Fruit fly (Drosophila melanogaster) whole organism, embryonic: ENCODE data around the gene CG6785.

ENCODE experiments used
- Adf1 ChIP-seq: fragments of 200-800 bp; sonication (Bioruptor generic); IDR thresholded peaks from 2 replicates; pipeline ENCODE4 v1.3.6; 2022; ENCODE audit warnings: missing biosample characterization, missing genetic modification characterization
- Aef1 ChIP-seq: fragments of 200-800 bp; sonication (Bioruptor generic); IDR thresholded peaks from 3 replicates; pipeline ENCODE4 v1.3.6; 2022; ENCODE audit warnings: missing biosample characterization, missing genetic modification characterization
- Atf-2 ChIP-seq: fragments of 200-800 bp; sonication (Bioruptor generic); optimal IDR thresholded peaks from 2 replicates; lab custom pipeline; 2016; ENCODE audit warnings: missing biosample characterization, missing genetic modification characterization
- Bdp1 ChIP-seq: fragments of 200-800 bp; sonication (Bioruptor generic); optimal IDR thresholded peaks from 3 replicates; lab custom pipeline; 2016; ENCODE audit warnings: missing biosample characterization, missing genetic modification characterization
- CG10209 ChIP-seq: fragments of 200-800 bp; sonication (Bioruptor generic); optimal IDR thresholded peaks from 3 replicates; lab custom pipeline; 2017; ENCODE audit warnings: missing biosample characterization, mild to moderate bottlenecking, missing genetic modification characterization, missing genetic modification reagents
- CG12391 ChIP-seq: fragments of 200-800 bp; sonication (Bioruptor generic); optimal IDR thresholded peaks from 3 replicates; lab custom pipeline; 2018; ENCODE audit warnings: missing biosample characterization, mild to moderate bottlenecking, missing genetic modification characterization, moderate library complexity
- CG14965 ChIP-seq: fragments of 200-800 bp; sonication (Bioruptor generic); optimal IDR thresholded peaks from 2 replicates; lab custom pipeline; 2016; ENCODE audit warnings: missing biosample characterization, missing genetic modification characterization, borderline replicate concordance
- CG15011 ChIP-seq: fragments of 200-800 bp; sonication (Bioruptor generic); optimal IDR thresholded peaks from 3 replicates; lab custom pipeline; 2018; ENCODE audit warnings: missing biosample characterization, mild to moderate bottlenecking, missing genetic modification characterization
- CG15514 ChIP-seq: fragments of 200-800 bp; sonication (Bioruptor generic); optimal IDR thresholded peaks from 3 replicates; lab custom pipeline; 2017; ENCODE audit warnings: missing biosample characterization, missing genetic modification characterization, mild to moderate bottlenecking, moderate library complexity, missing genetic modification reagents
- CG31365 ChIP-seq: fragments of 200-800 bp; sonication (Bioruptor generic); optimal IDR thresholded peaks from 2 replicates; lab custom pipeline; 2018; ENCODE audit warnings: missing biosample characterization, mild to moderate bottlenecking, missing genetic modification characterization
- CG31441 ChIP-seq: fragments of 200-800 bp; sonication (Bioruptor generic); IDR thresholded peaks from 2 replicates; pipeline ENCODE4 v1.3.6; 2022; ENCODE audit warnings: missing biosample characterization, missing genetic modification characterization
- CG4360 ChIP-seq: fragments of 200-800 bp; sonication (Bioruptor generic); IDR thresholded peaks from 2 replicates; pipeline ENCODE4 v1.3.6; 2022; ENCODE audit warnings: missing biosample characterization, missing genetic modification characterization
- CG7928 ChIP-seq: fragments of 200-800 bp; sonication (Bioruptor generic); optimal IDR thresholded peaks from 2 replicates; lab custom pipeline; 2017; ENCODE audit warnings: missing biosample characterization, mild to moderate bottlenecking, missing genetic modification characterization
- CG9727 ChIP-seq: fragments of 200-800 bp; sonication (Bioruptor generic); optimal IDR thresholded peaks from 3 replicates; lab custom pipeline; 2017; ENCODE audit warnings: missing biosample characterization, mild to moderate bottlenecking, missing genetic modification characterization
- Camta ChIP-seq: fragments of 200-800 bp; sonication (Bioruptor generic); optimal IDR thresholded peaks from 2 replicates; lab custom pipeline; 2016; ENCODE audit warnings: missing biosample characterization, missing genetic modification characterization
- Chrac-16 ChIP-seq: fragments of 200-800 bp; sonication (Bioruptor generic); optimal IDR thresholded peaks from 3 replicates; lab custom pipeline; 2016; ENCODE audit warnings: missing biosample characterization, missing genetic modification characterization
- D ChIP-seq, 2 experiments: fragments of 200-800 bp in 1 of 2; fragments of >200 bp in 1 of 2; sonication (Bioruptor generic) in 1 of 2; optimal IDR thresholded peaks; 2 replicates in 1 of 2; 3 replicates in 1 of 2; lab custom pipeline; 2017; ENCODE audit warnings: mild to moderate bottlenecking in 1 of 2, missing biosample characterization in 1 of 2, missing genetic modification characterization in 1 of 2, missing genetic modification reagents in 1 of 2
- Dll ChIP-seq: fragments of 200-800 bp; sonication (Bioruptor generic); IDR thresholded peaks from 4 replicates; pipeline ENCODE4 v1.3.6; 2022; ENCODE audit warnings: missing biosample characterization, missing genetic modification characterization; ENCODE audit not compliant: partially characterized antibody
- Fer1 ChIP-seq: fragments of 200-800 bp; sonication (Bioruptor generic); optimal IDR thresholded peaks from 2 replicates; lab custom pipeline; 2017; ENCODE audit warnings: missing biosample characterization, mild to moderate bottlenecking, missing genetic modification characterization
- Fer3 ChIP-seq: fragments of 200-800 bp; sonication (Bioruptor generic); optimal IDR thresholded peaks from 2 replicates; lab custom pipeline; 2018; ENCODE audit warnings: missing biosample characterization, mild to moderate bottlenecking, missing genetic modification characterization, moderate library complexity
- Kr ChIP-seq: fragments of 200-800 bp; sonication (Bioruptor generic); optimal IDR thresholded peaks from 2 replicates; lab custom pipeline; 2017; ENCODE audit warnings: missing biosample characterization, mild to moderate bottlenecking, missing genetic modification characterization
- Lhr ChIP-seq: fragments of 200-800 bp; sonication (Bioruptor generic); optimal IDR thresholded peaks from 3 replicates; lab custom pipeline; 2017; ENCODE audit warnings: mild to moderate bottlenecking, missing biosample characterization, missing genetic modification reagents, missing genetic modification characterization
- Mad ChIP-seq: fragments of 200-800 bp; sonication (Bioruptor generic); optimal IDR thresholded peaks from 2 replicates; lab custom pipeline; 2016; ENCODE audit warnings: missing biosample characterization, missing genetic modification characterization
- Max ChIP-seq: fragments of 200-800 bp; sonication (Bioruptor generic); optimal IDR thresholded peaks from 2 replicates; lab custom pipeline; 2016; ENCODE audit warnings: missing biosample characterization, mild to moderate bottlenecking, missing genetic modification characterization
- Med ChIP-seq: fragments of 200-800 bp; sonication (Bioruptor generic); peaks from one replicate; lab custom pipeline; 2016; ENCODE audit warnings: missing biosample characterization, missing genetic modification characterization, mild to moderate bottlenecking, inconsistent platforms, moderate library complexity
- Ravus ChIP-seq: fragments of 200-800 bp; sonication (Bioruptor generic); IDR thresholded peaks from 2 replicates; pipeline ENCODE4 v1.3.6; 2022; ENCODE audit warnings: missing biosample characterization, missing genetic modification characterization
- Trl ChIP-seq, 3 experiments: fragments of >200 bp in 2 of 3; fragments of 200-800 bp in 1 of 3; sonication (Bioruptor generic) in 1 of 3; optimal IDR thresholded peaks; 2 replicates in 1 of 3; 3 replicates in 2 of 3; lab custom pipeline; 2016 to 2017; ENCODE audit warnings: missing biosample characterization in 1 of 3, missing genetic modification characterization in 1 of 3
- abd-A ChIP-seq: fragments of 200-800 bp; sonication (Bioruptor generic); optimal IDR thresholded peaks from 3 replicates; lab custom pipeline; 2019; ENCODE audit warnings: missing biosample characterization, mild to moderate bottlenecking, missing genetic modification characterization, moderate library complexity
- ap ChIP-seq: fragments of 200-800 bp; sonication (Bioruptor generic); IDR thresholded peaks from 2 replicates; pipeline ENCODE4 v1.3.6; 2022; ENCODE audit warnings: missing biosample characterization, missing genetic modification characterization
- ara ChIP-seq: fragments of 200-800 bp; sonication (Bioruptor generic); IDR thresholded peaks from 2 replicates; pipeline ENCODE4 v1.3.6; 2022; ENCODE audit warnings: missing biosample characterization, missing genetic modification characterization
- bbx ChIP-seq: fragments of 200-800 bp; sonication (Bioruptor generic); IDR thresholded peaks from 2 replicates; pipeline ENCODE4 v1.3.6; 2022; ENCODE audit warnings: missing biosample characterization, missing genetic modification characterization; ENCODE audit not compliant: partially characterized antibody
- br ChIP-seq: fragments of >200 bp; optimal IDR thresholded peaks from 2 replicates; lab custom pipeline; 2017
- bsh ChIP-seq, 2 experiments: fragments of 200-800 bp; sonication (Bioruptor generic); optimal IDR thresholded peaks; 2 replicates each; lab custom pipeline; 2017 to 2018; ENCODE audit warnings: mild to moderate bottlenecking in 2 of 2, missing biosample characterization in 2 of 2, missing genetic modification characterization in 2 of 2, moderate library complexity in 1 of 2
- chif ChIP-seq, 2 experiments: fragments of 200-800 bp; sonication (Bioruptor generic); optimal IDR thresholded peaks; 3 replicates each; lab custom pipeline; 2016; ENCODE audit warnings: missing biosample characterization in 2 of 2, missing genetic modification characterization in 2 of 2
- crc ChIP-seq: fragments of 200-800 bp; sonication (Bioruptor generic); optimal IDR thresholded peaks from 2 replicates; lab custom pipeline; 2016; ENCODE audit warnings: missing biosample characterization, missing genetic modification characterization
- croc ChIP-seq: fragments of 200-800 bp; sonication (Bioruptor generic); conservative IDR thresholded peaks from 3 replicates; pipeline ENCODE4 v1.3.6; 2022; ENCODE audit warnings: missing biosample characterization, missing genetic modification characterization
- dan ChIP-seq: fragments of 200-800 bp; sonication (Bioruptor generic); IDR thresholded peaks from 2 replicates; pipeline ENCODE4 v1.3.6; 2022; ENCODE audit warnings: missing biosample characterization, missing genetic modification characterization
- dmrt99B ChIP-seq: fragments of 200-800 bp; sonication (Bioruptor generic); optimal IDR thresholded peaks from 2 replicates; lab custom pipeline; 2018; ENCODE audit warnings: missing biosample characterization, mild to moderate bottlenecking, missing genetic modification characterization, moderate library complexity
- gfzf ChIP-seq: fragments of 200-800 bp; sonication (Bioruptor generic); optimal IDR thresholded peaks from 2 replicates; lab custom pipeline; 2016; ENCODE audit warnings: missing biosample characterization, mild to moderate bottlenecking, missing genetic modification characterization, moderate library complexity
- jigr1 ChIP-seq: fragments of 200-800 bp; sonication (Bioruptor generic); IDR thresholded peaks from 3 replicates; pipeline ENCODE4 v1.3.6; 2022; ENCODE audit warnings: missing biosample characterization, missing genetic modification characterization
- lab ChIP-seq: fragments of 200-800 bp; sonication (Bioruptor generic); optimal IDR thresholded peaks from 3 replicates; lab custom pipeline; 2017; ENCODE audit warnings: missing biosample characterization, missing genetic modification characterization, mild to moderate bottlenecking, moderate library complexity, missing genetic modification reagents
- lola ChIP-seq, 3 experiments: fragments of >200 bp in 2 of 3; fragments of 200-800 bp in 1 of 3; sonication (Bioruptor generic) in 1 of 3; optimal IDR thresholded peaks; 2 replicates each; lab custom pipeline; 2017 to 2019; ENCODE audit warnings: missing biosample characterization in 3 of 3, missing genetic modification characterization in 3 of 3, mild to moderate bottlenecking in 1 of 3, moderate library complexity in 1 of 3
- mld ChIP-seq: fragments of 200-800 bp; sonication (Bioruptor generic); IDR thresholded peaks from 3 replicates; pipeline ENCODE4 v1.3.6; 2022; ENCODE audit warnings: missing biosample characterization, missing genetic modification characterization; ENCODE audit not compliant: partially characterized antibody
- oc ChIP-seq: fragments of 200-800 bp; sonication (Bioruptor generic); optimal IDR thresholded peaks from 2 replicates; lab custom pipeline; 2018; ENCODE audit warnings: missing biosample characterization, mild to moderate bottlenecking, missing genetic modification characterization, moderate library complexity
- repo ChIP-seq: fragments of 200-800 bp; sonication (Bioruptor generic); optimal IDR thresholded peaks from 2 replicates; lab custom pipeline; 2016; ENCODE audit warnings: missing biosample characterization, missing genetic modification characterization
- slp2 ChIP-seq: fragments of 200-800 bp; sonication (Bioruptor generic); optimal IDR thresholded peaks from 2 replicates; lab custom pipeline; 2016; ENCODE audit warnings: missing biosample characterization, missing genetic modification characterization
- tap ChIP-seq: fragments of 200-800 bp; optimal IDR thresholded peaks from 3 replicates; lab custom pipeline; 2019; ENCODE audit warnings: missing biosample characterization, mild to moderate bottlenecking, missing genetic modification characterization, moderate library complexity
- toy ChIP-seq: fragments of 200-800 bp; sonication (Bioruptor generic); IDR thresholded peaks from 2 replicates; pipeline ENCODE4 v1.3.6; 2022; ENCODE audit warnings: missing biosample characterization, missing genetic modification characterization
- trh ChIP-seq: fragments of 200-800 bp; sonication (Bioruptor generic); optimal IDR thresholded peaks from 2 replicates; lab custom pipeline; 2016; ENCODE audit warnings: missing biosample characterization, missing genetic modification characterization

The CG6785 gene

DNA sequence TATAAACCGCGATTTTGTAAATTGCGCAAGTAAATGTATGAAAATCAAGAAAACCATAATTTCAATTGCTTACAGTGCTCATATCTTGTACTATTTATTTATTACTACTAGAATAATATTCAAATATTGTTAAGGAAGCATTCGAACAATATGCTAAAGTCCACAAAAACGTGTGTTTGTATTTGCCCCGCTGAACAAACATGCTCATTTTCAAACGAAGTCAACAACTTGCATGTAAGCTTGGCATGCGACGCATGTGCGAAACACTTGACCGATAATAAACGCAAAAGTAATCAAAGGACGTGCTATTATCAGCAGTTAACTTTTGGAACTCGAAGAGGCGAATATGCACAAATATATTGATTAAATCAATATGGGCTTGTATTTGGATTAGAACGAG lies 23.8 kb downstream of the CG6785 start (continued):
- TF ChIP-seq CG9727 (GFP tag; lab: Kevin White, UChicago) = peak; percentile 36
- peak; percentile 65 for TF ChIP-seq trh (GFP tag; lab: Kevin White, UChicago)
- TF ChIP-seq Fer3 (tag; lab: Kevin White, UChicago) = peak; percentile 73
- TF ChIP-seq croc (GFP tag; lab: Robert Waterston, UW) = no peak
- peak; percentile 46; the same call in 1 of the 2 replicates for TF ChIP-seq Adf1 (GFP tag; lab: Robert Waterston, UW)
- TF ChIP-seq D (optimal IDR thresholded peaks at IDR 0.05; lab: Kevin White, UChicago) = no peak
- no peak for TF ChIP-seq D (GFP tag; optimal IDR thresholded peaks at IDR 0.05; lab: Kevin White, UChicago)
- peak; percentile 7 for TF ChIP-seq CG14965 (GFP tag; lab: Kevin White, UChicago)
- TF ChIP-seq CG4360 (GFP tag; lab: Robert Waterston, UW) = no peak; the same call in 1 of the 2 replicates
- TF ChIP-seq CG15011 (GFP tag; lab: Kevin White, UChicago) = peak; percentile 60
- peak; percentile 19; the same call in 1 of the 2 replicates for TF ChIP-seq ara
- TF ChIP-seq CG31365 (tag; lab: Kevin White, UChicago) = peak; percentile 1
- TF ChIP-seq Dll (GFP tag; lab: Robert Waterston, UW) = no peak
- TF ChIP-seq jigr1 (GFP tag; lab: Robert Waterston, UW) = no peak
- TF ChIP-seq oc (tag; lab: Kevin White, UChicago) = no peak
- no peak for TF ChIP-seq Aef1 (GFP tag; lab: Robert Waterston, UW)
- TF ChIP-seq Fer1 = peak; percentile 59
- no peak for TF ChIP-seq mld (GFP tag; lab: Robert Waterston, UW)
- TF ChIP-seq slp2 = no peak
- TF ChIP-seq Bdp1 (GFP tag; lab: Kevin White, UChicago) = peak; percentile 51
- TF ChIP-seq lola (GFP tag; optimal IDR thresholded peaks at IDR 0.05; lab: Kevin White, UChicago) = peak in 1 of 3 experiments; percentile 62
- TF ChIP-seq lab (GFP tag; lab: Kevin White, UChicago) = peak; percentile 89
- peak; percentile 65 for TF ChIP-seq CG12391 (tag; lab: Kevin White, UChicago)
- TF ChIP-seq crc (GFP tag; lab: Kevin White, UChicago) = no peak
- no peak for TF ChIP-seq Atf-2 (GFP tag; lab: Kevin White, UChicago)
- peak; percentile 40 for TF ChIP-seq Mad (GFP tag; lab: Kevin White, UChicago)
- TF ChIP-seq br = no peak
- no peak for TF ChIP-seq Ravus (GFP tag; lab: Robert Waterston, UW)
- peak in 1 of 2 experiments; percentile 87 for TF ChIP-seq bsh (GFP tag; optimal IDR thresholded peaks at IDR 0.05; lab: Kevin White, UChicago)
- TF ChIP-seq CG15514 (GFP tag; lab: Kevin White, UChicago) = peak; percentile 75
- TF ChIP-seq CG7928 (GFP tag; lab: Kevin White, UChicago) = no peak
- TF ChIP-seq gfzf = no peak
- peak; percentile 83 for TF ChIP-seq CG10209 (GFP tag; lab: Kevin White, UChicago)
- TF ChIP-seq abd-A (tag; lab: Kevin White, UChicago) = no peak
- TF ChIP-seq dmrt99B (tag; lab: Kevin White, UChicago) = no peak
- TF ChIP-seq Trl (optimal IDR thresholded peaks at IDR 0.05; lab: Kevin White, UChicago) = no peak
- TF ChIP-seq Trl (GFP tag; optimal IDR thresholded peaks at IDR 0.05; lab: Kevin White, UChicago) = peak; percentile 61
- TF ChIP-seq Camta (GFP tag; lab: Kevin White, UChicago) = peak; percentile 12
- peak; percentile 7 to 40 for TF ChIP-seq chif (GFP tag; optimal IDR thresholded peaks at IDR 0.05; lab: Kevin White, UChicago)
- TF ChIP-seq dan (GFP tag; lab: Robert Waterston, UW) = no peak
- no peak; the same call in 1 of the 2 replicates for TF ChIP-seq CG31441 (GFP tag; lab: Robert Waterston, UW)
- peak; percentile 33 for TF ChIP-seq Lhr (GFP tag; lab: Kevin White, UChicago)
- peak; percentile 94 for TF ChIP-seq Med (GFP tag; lab: Kevin White, UChicago)
- TF ChIP-seq toy (GFP tag; lab: Robert Waterston, UW) = no peak
- TF ChIP-seq bbx = no peak
- TF ChIP-seq ap (GFP tag; lab: Robert Waterston, UW) = no peak
- no peak for TF ChIP-seq Kr
- TF ChIP-seq tap (tag; lab: Kevin White, UChicago) = peak; percentile 41
- no peak for TF ChIP-seq Chrac-16
- no peak for TF ChIP-seq repo (GFP tag; lab: Kevin White, UChicago)
- peak; percentile 48 for TF ChIP-seq Max
